Fruit fly (Drosophila melanogaster) whole organism, embryonic: Measurements from ENCODE around the gene CG11593.

ENCODE experiments used
- Aef1 ChIP-seq: fragments of 200-800 bp; sonication (Bioruptor generic); IDR thresholded peaks from 3 replicates; pipeline ENCODE4 v1.3.6; 2022; ENCODE audit warnings: missing biosample characterization, missing genetic modification characterization
- Bteb2 ChIP-seq: fragments of 200-800 bp; sonication (Bioruptor generic); optimal IDR thresholded peaks from 2 replicates; lab custom pipeline; 2016; ENCODE audit warnings: missing biosample characterization, missing genetic modification characterization
- CG10366 ChIP-seq: fragments of 200-800 bp; sonication (Bioruptor generic); IDR thresholded peaks from 2 replicates; pipeline ENCODE4 v1.3.6; 2022; ENCODE audit warnings: missing biosample characterization, missing genetic modification characterization
- CG11247 ChIP-seq: fragments of 200-800 bp; sonication (Bioruptor generic); IDR thresholded peaks from 2 replicates; pipeline ENCODE4 v1.3.6; 2022; ENCODE audit warnings: missing biosample characterization, missing genetic modification characterization
- CG1233 ChIP-seq: fragments of 200-800 bp; sonication (Bioruptor generic); optimal IDR thresholded peaks from 4 replicates; lab custom pipeline; 2018; ENCODE audit warnings: missing biosample characterization, mild to moderate bottlenecking, missing genetic modification characterization
- CG12659 ChIP-seq: fragments of 200-800 bp; sonication (Bioruptor generic); optimal IDR thresholded peaks from 3 replicates; lab custom pipeline; 2017; ENCODE audit warnings: mild to moderate bottlenecking, missing biosample characterization, missing genetic modification reagents, missing genetic modification characterization
- CG12744 ChIP-seq: fragments of 200-800 bp; sonication (Bioruptor generic); optimal IDR thresholded peaks from 2 replicates; lab custom pipeline; 2016; ENCODE audit warnings: missing biosample characterization, missing genetic modification characterization
- CG14050 ChIP-seq: fragments of 200-800 bp; sonication (Bioruptor generic); IDR thresholded peaks from 3 replicates; pipeline ENCODE4 v1.3.6; 2022; ENCODE audit warnings: missing biosample characterization, missing genetic modification characterization
- CG14710 ChIP-seq: fragments of 200-800 bp; sonication (Bioruptor generic); optimal IDR thresholded peaks from 3 replicates; lab custom pipeline; 2019; ENCODE audit warnings: missing biosample characterization, mild to moderate bottlenecking, missing genetic modification characterization, moderate library complexity
- CG17359 ChIP-seq: fragments of 200-800 bp; sonication (Bioruptor generic); optimal IDR thresholded peaks from 3 replicates; lab custom pipeline; 2018; ENCODE audit warnings: missing biosample characterization, mild to moderate bottlenecking, missing genetic modification characterization, moderate library complexity
- CG3065 ChIP-seq: fragments of 200-800 bp; sonication (Bioruptor generic); optimal IDR thresholded peaks from 2 replicates; lab custom pipeline; 2016; ENCODE audit warnings: missing biosample characterization, missing genetic modification characterization
- CG34376 ChIP-seq: fragments of 200-800 bp; sonication (Bioruptor generic); optimal IDR thresholded peaks from 2 replicates; lab custom pipeline; 2018; ENCODE audit warnings: missing biosample characterization, mild to moderate bottlenecking, missing genetic modification characterization
- CG4328 ChIP-seq: fragments of 200-800 bp; sonication (Bioruptor generic); optimal IDR thresholded peaks from 3 replicates; lab custom pipeline; 2017; ENCODE audit warnings: missing biosample characterization, missing genetic modification reagents, missing genetic modification characterization
- CG4424 ChIP-seq: fragments of 200-800 bp; sonication (Bioruptor generic); optimal IDR thresholded peaks from 3 replicates; lab custom pipeline; 2016; ENCODE audit warnings: missing biosample characterization, missing genetic modification characterization
- CG5180 ChIP-seq: fragments of 200-800 bp; sonication (Bioruptor generic); optimal IDR thresholded peaks from 3 replicates; lab custom pipeline; 2017; ENCODE audit warnings: missing biosample characterization, missing genetic modification characterization, mild to moderate bottlenecking, moderate library complexity, missing genetic modification reagents
- CG8290 ChIP-seq, 3 experiments: fragments of 200-800 bp; sonication (Bioruptor generic); optimal IDR thresholded peaks; 2 replicates each; lab custom pipeline; 2016 to 2019; ENCODE audit warnings: missing biosample characterization in 3 of 3, missing genetic modification characterization in 3 of 3, mild to moderate bottlenecking in 2 of 3, moderate library complexity in 1 of 3
- CG8765 ChIP-seq: fragments of 200-800 bp; sonication (Bioruptor generic); IDR thresholded peaks from 2 replicates; pipeline ENCODE4 v1.3.6; 2022; ENCODE audit warnings: missing biosample characterization, missing genetic modification characterization
- CG9437 ChIP-seq: fragments of 200-800 bp; sonication (Bioruptor generic); optimal IDR thresholded peaks from 2 replicates; lab custom pipeline; 2018; ENCODE audit warnings: missing biosample characterization, mild to moderate bottlenecking, missing genetic modification characterization
- CG9609 ChIP-seq: fragments of 200-800 bp; sonication (Bioruptor generic); optimal IDR thresholded peaks from 3 replicates; lab custom pipeline; 2016; ENCODE audit warnings: missing biosample characterization, missing genetic modification characterization
- CG9727 ChIP-seq: fragments of 200-800 bp; sonication (Bioruptor generic); optimal IDR thresholded peaks from 3 replicates; lab custom pipeline; 2017; ENCODE audit warnings: missing biosample characterization, mild to moderate bottlenecking, missing genetic modification characterization
- CG9817 ChIP-seq: fragments of 200-800 bp; sonication (Bioruptor generic); optimal IDR thresholded peaks from 2 replicates; lab custom pipeline; 2018; ENCODE audit warnings: missing biosample characterization, mild to moderate bottlenecking, missing genetic modification characterization, moderate library complexity
- D19A ChIP-seq: fragments of 200-800 bp; optimal IDR thresholded peaks from 3 replicates; lab custom pipeline; 2019; ENCODE audit warnings: missing biosample characterization, mild to moderate bottlenecking, missing genetic modification characterization, moderate library complexity
- Dbx ChIP-seq: fragments of 200-800 bp; sonication (Bioruptor generic); IDR thresholded peaks from 3 replicates; pipeline ENCODE4 v1.3.6; 2022; ENCODE audit warnings: missing biosample characterization, missing genetic modification characterization
- Gsc ChIP-seq: fragments of 200-800 bp; sonication (Bioruptor generic); IDR thresholded peaks from 2 replicates; pipeline ENCODE4 v1.3.6; 2022; ENCODE audit warnings: missing biosample characterization, missing genetic modification characterization
- HLH54F ChIP-seq: fragments of 200-800 bp; sonication (Bioruptor generic); optimal IDR thresholded peaks from 3 replicates; lab custom pipeline; 2016; ENCODE audit warnings: missing biosample characterization, missing genetic modification characterization
- Hmx ChIP-seq: fragments of 200-800 bp; sonication (Bioruptor generic); optimal IDR thresholded peaks from 2 replicates; lab custom pipeline; 2016; ENCODE audit warnings: missing biosample characterization, missing genetic modification characterization
- Hr3 ChIP-seq: fragments of 200-800 bp; sonication (Bioruptor generic); optimal IDR thresholded peaks from 3 replicates; lab custom pipeline; 2016; ENCODE audit warnings: missing biosample characterization, missing genetic modification characterization
- NC2α ChIP-seq: fragments of 200-800 bp; sonication (Bioruptor generic); optimal IDR thresholded peaks from 2 replicates; lab custom pipeline; 2016; ENCODE audit warnings: missing biosample characterization, missing genetic modification characterization
- Optix ChIP-seq: fragments of 200-800 bp; sonication (Bioruptor generic); IDR thresholded peaks from 3 replicates; pipeline ENCODE4 v1.3.6; 2022; ENCODE audit warnings: missing biosample characterization, missing genetic modification characterization
- Vsx1 ChIP-seq: fragments of 200-800 bp; sonication (Bioruptor generic); optimal IDR thresholded peaks from 2 replicates; lab custom pipeline; 2017; ENCODE audit warnings: missing biosample characterization, mild to moderate bottlenecking, missing genetic modification characterization, missing genetic modification reagents
- YL-1 ChIP-seq: fragments of 200-800 bp; sonication (Bioruptor generic); optimal IDR thresholded peaks from 3 replicates; lab custom pipeline; 2017; ENCODE audit warnings: missing biosample characterization, mild to moderate bottlenecking, missing genetic modification characterization
- ci ChIP-seq: fragments of 200-800 bp; sonication (Bioruptor generic); IDR thresholded peaks from 3 replicates; pipeline ENCODE4 v1.3.6; 2022; ENCODE audit warnings: missing biosample characterization, missing genetic modification characterization
- crol ChIP-seq: fragments of 200-800 bp; sonication (Bioruptor generic); IDR thresholded peaks from 2 replicates; pipeline ENCODE4 v1.3.6; 2022; ENCODE audit warnings: missing biosample characterization, missing genetic modification characterization
- dan ChIP-seq: fragments of 200-800 bp; sonication (Bioruptor generic); IDR thresholded peaks from 2 replicates; pipeline ENCODE4 v1.3.6; 2022; ENCODE audit warnings: missing biosample characterization, missing genetic modification characterization
- danr ChIP-seq: fragments of 200-800 bp; sonication (Bioruptor generic); IDR thresholded peaks from 2 replicates; pipeline ENCODE4 v1.3.6; 2022; ENCODE audit warnings: missing biosample characterization, missing genetic modification characterization
- ewg ChIP-seq: fragments of 200-800 bp; sonication (Bioruptor generic); optimal IDR thresholded peaks from 3 replicates; lab custom pipeline; 2017; ENCODE audit warnings: mild to moderate bottlenecking, missing biosample characterization, missing genetic modification reagents, missing genetic modification characterization
- fd3F ChIP-seq: fragments of 200-800 bp; sonication (Bioruptor generic); optimal IDR thresholded peaks from 2 replicates; lab custom pipeline; 2018; ENCODE audit warnings: missing biosample characterization, mild to moderate bottlenecking, missing genetic modification characterization, moderate library complexity
- ftz-f1 ChIP-seq: fragments of 200-800 bp; sonication (Bioruptor generic); optimal IDR thresholded peaks from 2 replicates; lab custom pipeline; 2016; ENCODE audit warnings: missing biosample characterization, missing genetic modification characterization
- hkb ChIP-seq, 2 experiments: fragments of 200-800 bp in 1 of 2; fragments of >200 bp in 1 of 2; sonication (Bioruptor generic) in 1 of 2; IDR thresholded peaks in 1 of 2; optimal IDR thresholded peaks in 1 of 2; 2 replicates each; pipeline versions ENCODE4 v1.3.6 to Lab custom; 2017 to 2022; ENCODE audit warnings: missing biosample characterization in 1 of 2, missing genetic modification characterization in 1 of 2
- knrl ChIP-seq: fragments of 200-800 bp; sonication (Bioruptor generic); IDR thresholded peaks from 3 replicates; pipeline ENCODE4 v1.3.6; 2022; ENCODE audit warnings: missing biosample characterization, missing genetic modification characterization; ENCODE audit not compliant: partially characterized antibody
- lmd ChIP-seq: fragments of 200-800 bp; sonication (Bioruptor generic); IDR thresholded peaks from 2 replicates; pipeline ENCODE4 v1.3.6; 2022; ENCODE audit warnings: missing biosample characterization, missing genetic modification characterization
- odd ChIP-seq: fragments of 200-800 bp; sonication (Bioruptor generic); optimal IDR thresholded peaks from 2 replicates; lab custom pipeline; 2017; ENCODE audit warnings: missing biosample characterization, mild to moderate bottlenecking, missing genetic modification characterization
- ranshi ChIP-seq: fragments of 200-800 bp; sonication (Bioruptor generic); IDR thresholded peaks from 2 replicates; pipeline ENCODE4 v1.3.6; 2022; ENCODE audit warnings: missing biosample characterization, missing genetic modification characterization
- sens-2 ChIP-seq: fragments of 200-800 bp; sonication (Bioruptor generic); IDR thresholded peaks from 2 replicates; pipeline ENCODE4 v1.3.6; 2022; ENCODE audit warnings: missing biosample characterization, missing genetic modification characterization
- ssp ChIP-seq: fragments of 200-800 bp; sonication (Bioruptor generic); IDR thresholded peaks from 2 replicates; pipeline ENCODE4 v1.3.6; 2022; ENCODE audit warnings: missing biosample characterization, missing genetic modification characterization
- tin ChIP-seq: fragments of 200-800 bp; sonication (Bioruptor generic); optimal IDR thresholded peaks from 3 replicates; lab custom pipeline; 2016; ENCODE audit warnings: missing biosample characterization, missing genetic modification characterization
- trem ChIP-seq: fragments of 200-800 bp; optimal IDR thresholded peaks from 3 replicates; lab custom pipeline; 2019; ENCODE audit warnings: missing biosample characterization, mild to moderate bottlenecking, missing genetic modification characterization, moderate library complexity
- zen ChIP-seq: fragments of 200-800 bp; sonication (Bioruptor generic); optimal IDR thresholded peaks from 3 replicates; lab custom pipeline; 2018; ENCODE audit warnings: missing biosample characterization, mild to moderate bottlenecking, missing genetic modification characterization, moderate library complexity

Gene CG11593

dm6 chr3L:4040247-4040925 is at the start of gene CG11593, which contains the start of gene Rcd5 (continued):
- TF ChIP-seq tin (GFP tag; lab: Kevin White, UChicago): peak; percentile 61
- peak; percentile 77 for TF ChIP-seq CG9817 (tag; lab: Kevin White, UChicago)
- no peak for TF ChIP-seq Hmx (GFP tag; lab: Kevin White, UChicago)
- TF ChIP-seq ranshi (GFP tag; lab: Robert Waterston, UW): peak; percentile 82; the same call in 1 of the 2 replicates
- TF ChIP-seq CG1233 (GFP tag; lab: Kevin White, UChicago): peak; percentile 8
- peak; percentile 75; the same call in 1 of the 2 replicates for TF ChIP-seq CG8765
- peak; percentile 81 for TF ChIP-seq lmd (GFP tag; lab: Robert Waterston, UW)
- no peak for TF ChIP-seq D19A (tag; lab: Kevin White, UChicago)
- peak; percentile 84 for TF ChIP-seq CG12659 (GFP tag; lab: Kevin White, UChicago)
- TF ChIP-seq CG14710 (tag; lab: Kevin White, UChicago): peak; percentile 96
- peak; percentile 25 for TF ChIP-seq CG9437 (GFP tag; lab: Kevin White, UChicago)
- TF ChIP-seq Vsx1: no peak
- TF ChIP-seq Dbx (GFP tag; lab: Robert Waterston, UW): peak; percentile 85
- TF ChIP-seq odd (GFP tag; lab: Kevin White, UChicago): no peak
- TF ChIP-seq CG17359 (tag; lab: Kevin White, UChicago): no peak
- TF ChIP-seq ewg (GFP tag; lab: Kevin White, UChicago): peak; percentile 32
- TF ChIP-seq NC2α: no peak
- TF ChIP-seq ftz-f1 (GFP tag; lab: Kevin White, UChicago): no peak
- peak; percentile 80 for TF ChIP-seq CG3065 (GFP tag; lab: Kevin White, UChicago)
- TF ChIP-seq danr: peak; percentile 83
- peak; percentile 76 for TF ChIP-seq Optix (GFP tag; lab: Robert Waterston, UW)
- TF ChIP-seq ci: peak; percentile 79; the same call in 2 of the 3 replicates
- TF ChIP-seq CG8290 (GFP tag; optimal IDR thresholded peaks at IDR 0.05; lab: Kevin White, UChicago): peak; percentile 59
- TF ChIP-seq CG8290 (tag; optimal IDR thresholded peaks at IDR 0.05; lab: Kevin White, UChicago): no peak
- TF ChIP-seq CG14050 (GFP tag; lab: Robert Waterston, UW): peak; percentile 62; the same call in 1 of the 3 replicates
- peak; percentile 78 for TF ChIP-seq CG11247
- TF ChIP-seq trem (tag; lab: Kevin White, UChicago): peak; percentile 88
- TF ChIP-seq CG5180 (GFP tag; lab: Kevin White, UChicago): no peak
- TF ChIP-seq hkb (optimal IDR thresholded peaks at IDR 0.05; lab: Kevin White, UChicago): peak; percentile 88
- peak; percentile 47 for TF ChIP-seq hkb (GFP tag; IDR thresholded peaks at IDR 0.05; lab: Robert Waterston, UW)
- no peak for TF ChIP-seq CG12744 (GFP tag; lab: Kevin White, UChicago)
- TF ChIP-seq HLH54F: peak; percentile 20
- peak; percentile 90 for TF ChIP-seq Aef1 (GFP tag; lab: Robert Waterston, UW)
- TF ChIP-seq Bteb2 (GFP tag; lab: Kevin White, UChicago): peak; percentile 17
- peak; percentile 63 for TF ChIP-seq CG9727
- TF ChIP-seq sens-2 (GFP tag; lab: Robert Waterston, UW): no peak
- TF ChIP-seq fd3F (GFP tag; lab: Kevin White, UChicago): peak; percentile 63
- TF ChIP-seq CG10366: peak; percentile 82
- peak; percentile 92 for TF ChIP-seq YL-1 (GFP tag; lab: Kevin White, UChicago)
- peak; percentile 48 for TF ChIP-seq CG9609 (GFP tag; lab: Kevin White, UChicago)
- peak; percentile 50 for TF ChIP-seq Gsc (GFP tag; lab: Robert Waterston, UW)
- peak; percentile 80 for TF ChIP-seq ssp (GFP tag; lab: Robert Waterston, UW)
- TF ChIP-seq CG4328 (GFP tag; lab: Kevin White, UChicago): peak; percentile 42
- peak; percentile 52 for TF ChIP-seq zen (tag; lab: Kevin White, UChicago)
- peak; percentile 53; the same call in 2 of the 3 replicates for TF ChIP-seq knrl (GFP tag; lab: Robert Waterston, UW)
- TF ChIP-seq crol (GFP tag; lab: Robert Waterston, UW): peak; percentile 20; the same call in 1 of the 2 replicates
- peak; percentile 83 for TF ChIP-seq Hr3 (GFP tag; lab: Kevin White, UChicago)
- peak; percentile 8 for TF ChIP-seq CG34376 (GFP tag; lab: Kevin White, UChicago)
- TF ChIP-seq CG4424 (GFP tag; lab: Kevin White, UChicago): peak; percentile 64
- TF ChIP-seq dan (GFP tag; lab: Robert Waterston, UW): peak; percentile 34; the same call in 1 of the 2 replicates
